Worm (Caenorhabditis elegans) whole organism, L4 larva: ENCODE data around the gene let-716.

Experiments used
- F10B5.3 ChIP-seq: sonication (generic microtip); optimal IDR thresholded peaks from 2 replicates; lab custom pipeline; 2016; ENCODE audit warnings: mild to moderate bottlenecking, missing genetic modification characterization, missing compliant biosample characterization
- F26F4.8 ChIP-seq: fragments of 200-800 bp; sonication (Bioruptor generic); conservative IDR thresholded peaks from 2 replicates; pipeline ENCODE4 v1.3.6; 2022; ENCODE audit warnings: missing genetic modification characterization, missing compliant biosample characterization
- Y48G9A.11 ChIP-seq: fragments of 200-800 bp; sonication (Bioruptor generic); IDR thresholded peaks from 2 replicates; pipeline ENCODE4 v1.3.6; 2022; ENCODE audit warnings: missing genetic modification reagents, missing genetic modification characterization, missing compliant biosample characterization
- daf-16 ChIP-seq, 3 experiments: sonication (generic microtip); optimal IDR thresholded peaks; 2 replicates each; lab custom pipeline; 2016 to 2017; ENCODE audit warnings: missing genetic modification characterization in 3 of 3, missing genetic modification reagents in 3 of 3, mild to moderate bottlenecking in 2 of 3, missing compliant biosample characterization in 2 of 3, missing biosample characterization in 1 of 3, moderate library complexity in 1 of 3
- daf-8 ChIP-seq: fragments of 200-800 bp; sonication (Bioruptor generic); IDR thresholded peaks from 2 replicates; pipeline ENCODE4 v1.3.6; 2022; ENCODE audit warnings: missing genetic modification characterization, missing compliant biosample characterization
- dmd-6 ChIP-seq: fragments of 200-800 bp; sonication (Bioruptor generic); IDR thresholded peaks from 2 replicates; pipeline ENCODE4 v1.3.6; 2022; ENCODE audit warnings: missing genetic modification reagents, missing genetic modification characterization, missing compliant biosample characterization
- dpl-1 ChIP-seq: fragments of 150-350 bp; optimal IDR thresholded peaks from 2 replicates; lab custom pipeline; 2014; ENCODE audit warnings: missing biosample characterization, missing genetic modification reagents, missing genetic modification characterization
- dve-1 ChIP-seq: sonication (generic microtip); optimal IDR thresholded peaks from 2 replicates; lab custom pipeline; 2017; ENCODE audit warnings: antibody characterized with exemption, mild to moderate bottlenecking, missing genetic modification characterization, missing compliant biosample characterization; ENCODE audit not compliant: insufficient read depth
- egl-43 ChIP-seq: fragments of 200-800 bp; sonication (Bioruptor generic); IDR thresholded peaks from 2 replicates; pipeline ENCODE4 v1.3.6; 2022; ENCODE audit warnings: missing genetic modification reagents, missing genetic modification characterization, missing compliant biosample characterization
- fkh-10 ChIP-seq: fragments of 150-350 bp; optimal IDR thresholded peaks from 2 replicates; lab custom pipeline; 2014; ENCODE audit warnings: missing biosample characterization, missing genetic modification reagents, missing genetic modification characterization
- hif-1 ChIP-seq, 2 experiments: sonication (generic microtip); optimal IDR thresholded peaks; 2 replicates each; lab custom pipeline; 2016 to 2017; ENCODE audit warnings: missing compliant biosample characterization in 2 of 2, missing genetic modification characterization in 2 of 2, missing genetic modification reagents in 2 of 2, missing genotype in 2 of 2, mild to moderate bottlenecking in 1 of 2
- hlh-11 ChIP-seq: fragments of 200-800 bp; sonication (Bioruptor generic); optimal IDR thresholded peaks from 2 replicates; lab custom pipeline; 2018; ENCODE audit warnings: mild to moderate bottlenecking, missing genetic modification characterization, missing compliant biosample characterization
- hmg-1.1 ChIP-seq: fragments of 200-800 bp; sonication (Bioruptor generic); IDR thresholded peaks from 2 replicates; pipeline ENCODE4 v1.3.6; 2022; ENCODE audit warnings: missing genetic modification reagents, missing genetic modification characterization, missing compliant biosample characterization
- lim-7 ChIP-seq: fragments of 200-800 bp; sonication (Bioruptor generic); IDR thresholded peaks from 2 replicates; pipeline ENCODE4 v1.3.6; 2022; ENCODE audit warnings: missing genetic modification characterization, missing compliant biosample characterization
- lin-1 ChIP-seq: fragments of 200-800 bp; sonication (Bioruptor generic); IDR thresholded peaks from 2 replicates; pipeline ENCODE4 v1.3.6; 2022; ENCODE audit warnings: missing genetic modification reagents, missing genetic modification characterization, missing compliant biosample characterization
- lin-13 ChIP-seq: fragments of 150-350 bp; optimal IDR thresholded peaks from 2 replicates; lab custom pipeline; 2014; ENCODE audit warnings: missing biosample characterization, missing genetic modification reagents, missing genetic modification characterization
- lin-38 ChIP-seq: fragments of 200-800 bp; sonication (Bioruptor generic); IDR thresholded peaks from 2 replicates; pipeline ENCODE4 v1.3.6; 2022; ENCODE audit warnings: missing genetic modification reagents, missing genetic modification characterization, missing compliant biosample characterization
- lir-3 ChIP-seq: sonication (generic microtip); optimal IDR thresholded peaks from 2 replicates; lab custom pipeline; 2016; ENCODE audit warnings: mild to moderate bottlenecking, missing genetic modification characterization, missing compliant biosample characterization
- lsy-2 ChIP-seq, 2 experiments: fragments of 150-350 bp in 1 of 2; sonication (generic microtip) in 1 of 2; optimal IDR thresholded peaks; 2 replicates each; lab custom pipeline; 2014 to 2017; ENCODE audit warnings: missing biosample characterization in 2 of 2, missing genetic modification characterization in 2 of 2
- mdt-29 ChIP-seq: fragments of 200-800 bp; sonication (Bioruptor generic); IDR thresholded peaks from 2 replicates; pipeline ENCODE4 v1.3.6; 2022; ENCODE audit warnings: missing genetic modification reagents, missing genetic modification characterization, missing compliant biosample characterization
- mep-1 ChIP-seq: fragments of 150-350 bp; sonication (generic microtip); optimal IDR thresholded peaks from 3 replicates; lab custom pipeline; 2014; ENCODE audit warnings: missing biosample characterization, missing genetic modification characterization
- mes-2 ChIP-seq: sonication (generic microtip); optimal IDR thresholded peaks from 2 replicates; lab custom pipeline; 2016; ENCODE audit warnings: missing genotype, mild to moderate bottlenecking, missing genetic modification characterization, missing compliant biosample characterization; ENCODE audit not compliant: poor library complexity, severe bottlenecking
- mxl-2 ChIP-seq: fragments of 200-800 bp; sonication (Bioruptor generic); conservative IDR thresholded peaks from 2 replicates; pipeline ENCODE4 v1.3.6; 2022; ENCODE audit warnings: missing genetic modification reagents, missing genetic modification characterization, missing compliant biosample characterization
- nhr-102 ChIP-seq: sonication (generic microtip); optimal IDR thresholded peaks from 2 replicates; lab custom pipeline; 2016; ENCODE audit warnings: mild to moderate bottlenecking, missing genetic modification characterization, moderate library complexity, missing compliant biosample characterization
- nhr-11 ChIP-seq: fragments of 150-350 bp; optimal IDR thresholded peaks from 2 replicates; lab custom pipeline; 2014; ENCODE audit warnings: missing biosample characterization, missing genetic modification characterization
- nhr-25 ChIP-seq: sonication (generic microtip); optimal IDR thresholded peaks from 2 replicates; lab custom pipeline; 2017; ENCODE audit warnings: missing genetic modification characterization, mild to moderate bottlenecking, missing compliant biosample characterization, antibody characterized with exemption, moderate library complexity, borderline replicate concordance; ENCODE audit not compliant: insufficient read depth
- nhr-28 ChIP-seq: fragments of 150-350 bp; optimal IDR thresholded peaks from 2 replicates; lab custom pipeline; 2014; ENCODE audit warnings: missing biosample characterization, missing genetic modification characterization
- nhr-41 ChIP-seq: fragments of 200-800 bp; sonication (Bioruptor generic); IDR thresholded peaks from 2 replicates; pipeline ENCODE4 v1.3.6; 2022; ENCODE audit warnings: missing genetic modification reagents, missing genetic modification characterization, missing compliant biosample characterization
- nhr-42 ChIP-seq: fragments of 200-800 bp; sonication (Bioruptor generic); IDR thresholded peaks from 2 replicates; pipeline ENCODE4 v1.3.6; 2022; ENCODE audit warnings: missing genetic modification characterization, missing compliant biosample characterization
- pha-4 ChIP-seq, 2 experiments: fragments of 150-350 bp in 1 of 2; fragments of 200-800 bp in 1 of 2; sonication (Bioruptor generic) in 1 of 2; IDR thresholded peaks in 1 of 2; optimal IDR thresholded peaks in 1 of 2; 2 replicates each; pipeline versions ENCODE4 v1.3.6 to Lab custom; 2014 to 2022; ENCODE audit warnings: missing genetic modification characterization in 2 of 2, missing genetic modification reagents in 2 of 2, missing biosample characterization in 1 of 2, missing compliant biosample characterization in 1 of 2
- php-3 ChIP-seq: fragments of 200-800 bp; sonication (Bioruptor generic); IDR thresholded peaks from 2 replicates; pipeline ENCODE4 v1.3.6; 2022; ENCODE audit warnings: missing genetic modification reagents, missing genetic modification characterization, missing compliant biosample characterization
- pqm-1 ChIP-seq: sonication (generic microtip); optimal IDR thresholded peaks from 2 replicates; lab custom pipeline; 2017; ENCODE audit warnings: missing biosample characterization, missing genetic modification characterization
- skn-1 ChIP-seq: fragments of 150-350 bp; optimal IDR thresholded peaks from 2 replicates; lab custom pipeline; 2014; ENCODE audit warnings: missing biosample characterization, missing genetic modification characterization
- unc-130 ChIP-seq: sonication (generic microtip); optimal IDR thresholded peaks from 2 replicates; lab custom pipeline; 2016; ENCODE audit warnings: missing genetic modification reagents, missing genetic modification characterization, missing compliant biosample characterization
- unc-62 ChIP-seq, 3 experiments: fragments of 150-350 bp in 1 of 3; sonication (generic microtip); optimal IDR thresholded peaks in 2 of 3; peaks in 1 of 3; 1 replicate in 1 of 3; 2 replicates in 2 of 3; lab custom pipeline; 2014 to 2017; ENCODE audit warnings: missing biosample characterization in 3 of 3, missing genetic modification characterization in 3 of 3, missing genetic modification reagents in 3 of 3, missing genotype in 1 of 3
- zag-1 ChIP-seq: fragments of 150-350 bp; optimal IDR thresholded peaks from 2 replicates; lab custom pipeline; 2014; ENCODE audit warnings: missing biosample characterization, missing genetic modification characterization
- zip-2 ChIP-seq: fragments of 150-350 bp; optimal IDR thresholded peaks from 2 replicates; lab custom pipeline; 2014; ENCODE audit warnings: missing biosample characterization, missing genetic modification characterization

The let-716 gene

DNA sequence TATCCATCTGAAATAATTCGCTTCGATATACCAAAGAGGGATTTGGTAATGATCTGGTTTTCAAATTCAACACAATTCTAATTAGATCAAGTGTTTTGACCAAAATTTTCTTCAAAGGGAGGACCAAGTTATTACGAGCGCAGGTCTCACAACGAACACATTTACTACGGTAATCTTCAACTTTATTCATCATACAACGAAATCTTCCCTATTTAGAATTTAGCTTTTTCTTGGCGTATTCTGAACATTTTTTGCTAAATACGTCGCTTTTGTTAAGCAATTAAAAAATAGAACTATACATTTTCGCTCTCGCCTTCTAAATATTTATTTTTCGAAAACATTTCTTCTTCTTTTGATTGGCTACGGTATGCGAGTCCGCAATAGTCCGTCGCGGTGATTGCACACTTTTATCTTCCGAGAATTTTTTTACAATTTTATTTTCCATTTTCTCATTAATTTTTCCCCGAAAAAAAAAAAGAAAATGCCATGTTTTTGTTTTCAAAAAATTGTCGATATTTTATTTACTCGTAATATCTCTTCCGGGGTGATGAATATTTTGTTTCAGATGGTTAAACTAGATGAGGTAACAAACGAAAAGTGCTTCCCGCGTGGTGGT, at the start of gene let-716:
let-716 (plus strand) TSS at position 566 of the 616 bp plus-strand sequence.
- TF ChIP-seq lim-7 (GFP tag; lab: Robert Waterston, UW) (no peak), nhr-42 (GFP tag; lab: Robert Waterston, UW) (no peak), nhr-41 (no peak), nhr-25 (tag; lab: Kevin White, UChicago) (no peak), egl-43 (GFP tag; lab: Robert Waterston, UW) (no peak), hmg-1.1 (GFP tag; lab: Robert Waterston, UW) (0 out of 2 replicates have a peak, but pooled peaks have one; percentile 46), mep-1 (tag; lab: Kevin White, UChicago) (peak; percentile 8), lin-38 (GFP tag; lab: Robert Waterston, UW) (peak; percentile 39; the same call in 1 of the 2 replicates), dve-1 (tag; lab: Kevin White, UChicago) (peak; percentile 19), nhr-28 (tag; lab: Kevin White, UChicago) (peak; percentile 5), zip-2 (tag; lab: Kevin White, UChicago) (no peak), unc-62 (GFP tag; optimal IDR thresholded peaks at IDR 0.05 in 1 of 2; lab: Kevin White, UChicago) (peak in 1 of 2 experiments; percentile 14), unc-62 (tag; optimal IDR thresholded peaks at IDR 0.05; lab: Kevin White, UChicago) (no peak), nhr-11 (tag; lab: Kevin White, UChicago) (no peak), Y48G9A.11 (GFP tag; lab: Robert Waterston, UW) (no peak), php-3 (GFP tag; lab: Robert Waterston, UW) (no peak), pqm-1 (no peak), lir-3 (tag; lab: Kevin White, UChicago) (no peak), lin-1 (no peak), F10B5.3 (tag; lab: Kevin White, UChicago) (no peak), hif-1 (tag; optimal IDR thresholded peaks at IDR 0.05; lab: Kevin White, UChicago) (peak in 1 of 2 experiments; percentile 20), unc-130 (GFP tag; lab: Kevin White, UChicago) (no peak), mdt-29 (GFP tag; lab: Robert Waterston, UW) (no peak), daf-8 (GFP tag; lab: Robert Waterston, UW) (no peak), mxl-2 (no peak), dpl-1 (peak; percentile 24), F26F4.8 (GFP tag; lab: Robert Waterston, UW) (no peak), mes-2 (tag; lab: Kevin White, UChicago) (peak; percentile 40), pha-4 (GFP tag; IDR thresholded peaks at IDR 0.05; lab: Robert Waterston, UW) (no peak), pha-4 (tag; optimal IDR thresholded peaks at IDR 0.05; lab: Kevin White, UChicago) (no peak), lin-13 (GFP tag; lab: Kevin White, UChicago) (no peak), skn-1 (tag; lab: Kevin White, UChicago) (no peak), lsy-2 (tag; optimal IDR thresholded peaks at IDR 0.05; lab: Kevin White, UChicago) (peak; percentile 56 to 97), zag-1 (tag; lab: Kevin White, UChicago) (no peak)

DNA sequence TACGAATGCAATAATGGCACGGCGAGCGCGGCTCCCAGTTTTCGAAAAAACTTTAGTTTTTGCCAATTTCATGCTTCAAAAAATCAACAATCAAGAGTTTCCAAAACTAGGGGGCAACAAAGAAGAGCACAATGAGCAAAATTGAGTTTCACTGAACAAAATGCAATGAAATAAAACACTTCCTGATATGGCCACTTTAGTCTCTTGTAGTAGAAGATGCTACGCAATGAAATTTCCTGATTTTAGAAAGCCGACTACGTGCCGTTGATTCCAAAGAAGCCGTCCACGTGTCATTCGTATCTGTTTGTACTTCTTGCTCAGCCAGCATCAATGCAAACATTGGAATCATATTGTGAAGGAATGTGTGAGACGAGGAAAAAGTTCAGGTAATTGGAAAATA, 49.0 kb upstream of the let-716 start:
- TF ChIP-seq fkh-10 (GFP tag; lab: Kevin White, UChicago) (peak; percentile 24), egl-43 (GFP tag; lab: Robert Waterston, UW) (no peak)

DNA sequence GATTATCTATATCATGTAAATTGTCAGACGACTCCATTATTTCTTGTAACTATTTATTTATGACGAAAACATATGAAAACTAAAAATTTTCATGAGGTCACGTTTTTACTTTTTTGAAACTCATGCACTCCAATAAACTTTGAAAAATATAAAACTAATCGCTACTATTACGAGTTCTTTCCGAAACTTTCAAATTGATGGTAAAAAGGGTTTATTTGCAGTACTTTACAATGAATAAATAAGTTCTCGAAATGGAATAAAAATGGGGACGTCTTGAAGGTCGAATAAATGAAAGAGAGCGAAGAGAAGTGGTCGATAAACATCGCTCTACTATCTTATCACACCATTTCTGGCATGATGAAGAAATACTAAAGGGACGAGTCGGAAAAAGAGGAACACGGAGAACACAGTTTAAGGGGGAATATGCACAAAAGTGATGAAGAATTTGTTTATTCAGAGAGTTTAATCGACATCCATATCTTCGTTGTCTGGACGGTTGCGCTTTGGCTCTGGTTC, 43.4 kb upstream of the let-716 start, which contains the start of gene let-767:
let-767 (minus strand) TSS at position 51 of the 516 bp plus-strand sequence.
- TF ChIP-seq daf-16 (GFP tag; optimal IDR thresholded peaks at IDR 0.05; lab: Kevin White, UChicago), result no peak
- peak; percentile 68 for TF ChIP-seq daf-16 (tag; optimal IDR thresholded peaks at IDR 0.05; lab: Kevin White, UChicago)
- TF ChIP-seq mdt-29 (GFP tag; lab: Robert Waterston, UW), result no peak
- TF ChIP-seq nhr-102 (tag; lab: Kevin White, UChicago), result no peak
- peak; percentile 21 for TF ChIP-seq mep-1 (tag; lab: Kevin White, UChicago)
- peak; percentile 47 for TF ChIP-seq lin-13 (GFP tag; lab: Kevin White, UChicago)
- TF ChIP-seq hlh-11 (tag; lab: Kevin White, UChicago), result peak; percentile 28
- TF ChIP-seq fkh-10 (GFP tag; lab: Kevin White, UChicago), result no peak
- peak; percentile 7; the same call in 1 of the 2 replicates for TF ChIP-seq dmd-6
- peak; percentile 41 for TF ChIP-seq nhr-28 (tag; lab: Kevin White, UChicago)
- peak; percentile 70 for TF ChIP-seq pqm-1
